Fruit fly (Drosophila melanogaster): ENCODE data around the gene CG7990.

The CG7990 gene

dm6 chrX:19247200-19248052, 45.6 kb upstream of the CG7990 start, which contains the start of gene CG7992 (continued):
- no peak for TF ChIP-seq CG2129 (GFP tag; IDR thresholded peaks at IDR 0.05; ENCODE audit: partially characterized antibody)
- no peak for TF ChIP-seq CG9797 (GFP tag; optimal IDR thresholded peaks at IDR 0.05)
- TF ChIP-seq CG5953 (GFP tag; IDR thresholded peaks at IDR 0.05) = no peak; the same call in 1 of the 2 replicates
- TF ChIP-seq Jarid2 (GFP tag; optimal IDR thresholded peaks at IDR 0.05) = peak; percentile 10
- TF ChIP-seq Hr39 (optimal IDR thresholded peaks at IDR 0.05) = no peak
- TF ChIP-seq ssp (GFP tag; IDR thresholded peaks at IDR 0.05) = 0 out of 2 replicates have a peak, but pooled peaks have one; percentile 18
- TF ChIP-seq CG4854 (GFP tag; optimal IDR thresholded peaks at IDR 0.05) = no peak
- no peak for TF ChIP-seq CG11696 (GFP tag; IDR thresholded peaks at IDR 0.05)
- TF ChIP-seq CG1832 (GFP tag; optimal IDR thresholded peaks at IDR 0.05) = no peak
- TF ChIP-seq en (GFP tag; optimal IDR thresholded peaks at IDR 0.05) = no peak
- TF ChIP-seq CG2875 (GFP tag; optimal IDR thresholded peaks at IDR 0.05) = no peak
- TF ChIP-seq CG18011 (GFP tag; optimal IDR thresholded peaks at IDR 0.05) = peak; percentile 25
- TF ChIP-seq C15 (GFP tag; IDR thresholded peaks at IDR 0.05) = no peak
- peak; percentile 51 for TF ChIP-seq CG13775 (GFP tag; optimal IDR thresholded peaks at IDR 0.05)
- TF ChIP-seq peb (GFP tag; IDR thresholded peaks at IDR 0.05) = 0 out of 2 replicates have a peak, but pooled peaks have one; percentile 18
- TF ChIP-seq sima (GFP tag; optimal IDR thresholded peaks at IDR 0.05) = no peak
- peak; percentile 53 for TF ChIP-seq Dek (tag; optimal IDR thresholded peaks at IDR 0.05)
- peak; percentile 1 for TF ChIP-seq CG12236 (GFP tag; optimal IDR thresholded peaks at IDR 0.05)
- no peak for TF ChIP-seq ci (GFP tag; IDR thresholded peaks at IDR 0.05)
- TF ChIP-seq CG3847 (GFP tag; IDR thresholded peaks at IDR 0.05) = peak; percentile 48
- peak; percentile 2 for TF ChIP-seq CG17829 (tag; optimal IDR thresholded peaks at IDR 0.05)
- TF ChIP-seq CG13424 (tag; optimal IDR thresholded peaks at IDR 0.05) = peak; percentile 60
- peak; percentile 52 for TF ChIP-seq Fer3 (tag; optimal IDR thresholded peaks at IDR 0.05)
- TF ChIP-seq CG12299 (tag; optimal IDR thresholded peaks at IDR 0.05) = peak; percentile 43
- TF ChIP-seq CG18476 (GFP tag; optimal IDR thresholded peaks at IDR 0.05) = peak; percentile 31
- TF ChIP-seq CG4282 (GFP tag; optimal IDR thresholded peaks at IDR 0.05) = no peak
- TF ChIP-seq B-H2 (GFP tag; optimal IDR thresholded peaks at IDR 0.05) = peak; percentile 16
- peak; percentile 57 for TF ChIP-seq CG10209 (GFP tag; optimal IDR thresholded peaks at IDR 0.05)
- peak; percentile 77 for TF ChIP-seq lab (GFP tag; optimal IDR thresholded peaks at IDR 0.05)
- TF ChIP-seq zf30C (GFP tag; optimal IDR thresholded peaks at IDR 0.05) = peak; percentile 73

dm6 chrX:19243379-19243834, 41.6 kb upstream of the CG7990 start, which contains the start of gene CG7889:
Gene CG7889 (plus strand): TSS chrX:19243631.
- no peak for TF ChIP-seq pros (GFP tag; optimal IDR thresholded peaks at IDR 0.05)
- peak; percentile 54 for TF ChIP-seq CG13424 (tag; optimal IDR thresholded peaks at IDR 0.05)
- no peak for TF ChIP-seq tgo (GFP tag; IDR thresholded peaks at IDR 0.05)
- peak; percentile 15 for TF ChIP-seq jumu (GFP tag; optimal IDR thresholded peaks at IDR 0.05)
- TF ChIP-seq scrt (GFP tag; optimal IDR thresholded peaks at IDR 0.05) = peak; percentile 43
- no peak for TF ChIP-seq Dip2 (GFP tag; IDR thresholded peaks at IDR 0.05)
- no peak for TF ChIP-seq CG2202 (tag; optimal IDR thresholded peaks at IDR 0.05)
- TF ChIP-seq CG9817 (tag; optimal IDR thresholded peaks at IDR 0.05) = no peak
- peak; percentile 39 for TF ChIP-seq CG15601 (tag; optimal IDR thresholded peaks at IDR 0.05)
- TF ChIP-seq toy (GFP tag; IDR thresholded peaks at IDR 0.05) = no peak
- no peak for TF ChIP-seq CHES-1-like (GFP tag; optimal IDR thresholded peaks at IDR 0.05)
- peak; percentile 81 for TF ChIP-seq row (GFP tag; IDR thresholded peaks at IDR 0.05)
- no peak for TF ChIP-seq NC2β (GFP tag; optimal IDR thresholded peaks at IDR 0.05)
- TF ChIP-seq CG14441 (GFP tag; IDR thresholded peaks at IDR 0.05) = no peak
- peak; percentile 84 for TF ChIP-seq Meics (GFP tag; optimal IDR thresholded peaks at IDR 0.05)
- TF ChIP-seq Pdp1 (GFP tag; optimal IDR thresholded peaks at IDR 0.05) = peak in 1 of 2 experiments; percentile 41
- peak; percentile 2 for TF ChIP-seq Abd-B (GFP tag; optimal IDR thresholded peaks at IDR 0.05)
- peak; percentile 53 for TF ChIP-seq lilli (GFP tag; optimal IDR thresholded peaks at IDR 0.05)
- peak; percentile 52 for TF ChIP-seq CG9797 (GFP tag; optimal IDR thresholded peaks at IDR 0.05)
- no peak for TF ChIP-seq CrebB (tag; optimal IDR thresholded peaks at IDR 0.05)
- TF ChIP-seq HLH3B (GFP tag; IDR thresholded peaks at IDR 0.05) = no peak
- peak; percentile 42; the same call in 1 of the 2 replicates for TF ChIP-seq Rfx (GFP tag; IDR thresholded peaks at IDR 0.05)

Data from whole organism, embryonic.